Worm (Caenorhabditis elegans) whole organism, L4 larva: ENCODE results near the gene col-71.

Source experiments
- D1046.2 ChIP-seq: fragments of 200-800 bp; sonication (Bioruptor generic); IDR thresholded peaks from 2 replicates; pipeline ENCODE4 v1.3.6; 2022; ENCODE audit warnings: missing genetic modification characterization, missing compliant biosample characterization
- F10B5.3 ChIP-seq: sonication (generic microtip); optimal IDR thresholded peaks from 2 replicates; lab custom pipeline; 2016; ENCODE audit warnings: mild to moderate bottlenecking, missing genetic modification characterization, missing compliant biosample characterization
- F26F4.8 ChIP-seq: fragments of 200-800 bp; sonication (Bioruptor generic); conservative IDR thresholded peaks from 2 replicates; pipeline ENCODE4 v1.3.6; 2022; ENCODE audit warnings: missing genetic modification characterization, missing compliant biosample characterization
- F44E2.7 ChIP-seq: fragments of 200-800 bp; sonication (Bioruptor generic); IDR thresholded peaks from 2 replicates; pipeline ENCODE4 v2.1.2; 2022; ENCODE audit warnings: missing genetic modification characterization, missing compliant biosample characterization
- T26A8.4 ChIP-seq: fragments of 200-800 bp; sonication (Bioruptor generic); IDR thresholded peaks from 2 replicates; pipeline ENCODE4 v1.3.6; 2022; ENCODE audit warnings: missing genetic modification characterization, missing compliant biosample characterization
- Y105C5A.15 ChIP-seq: fragments of 200-800 bp; sonication (Bioruptor generic); IDR thresholded peaks from 2 replicates; pipeline ENCODE4 v1.3.6; 2022; ENCODE audit warnings: missing genetic modification characterization, missing compliant biosample characterization
- Y48G9A.11 ChIP-seq: fragments of 200-800 bp; sonication (Bioruptor generic); IDR thresholded peaks from 2 replicates; pipeline ENCODE4 v1.3.6; 2022; ENCODE audit warnings: missing genetic modification reagents, missing genetic modification characterization, missing compliant biosample characterization
- Y75B8A.6 ChIP-seq: fragments of 200-800 bp; sonication (Bioruptor generic); IDR thresholded peaks from 2 replicates; pipeline ENCODE4 v1.3.6; 2022; ENCODE audit warnings: missing genetic modification reagents, missing genetic modification characterization, missing compliant biosample characterization
- ZK337.2 ChIP-seq: fragments of 200-800 bp; sonication (Bioruptor generic); IDR thresholded peaks from 2 replicates; pipeline ENCODE4 v1.3.6; 2022; ENCODE audit warnings: missing genetic modification reagents, missing genetic modification characterization, missing compliant biosample characterization
- aha-1 ChIP-seq: fragments of 150-350 bp; peaks from one replicate; lab custom pipeline; 2014; ENCODE audit warnings: missing biosample characterization, missing genetic modification characterization
- ama-1 ChIP-seq: fragments of 150-350 bp; optimal IDR thresholded peaks from 2 replicates; lab custom pipeline; 2014; ENCODE audit warnings: inconsistent platforms, mixed read lengths
- ceh-44 ChIP-seq: fragments of 200-800 bp; sonication (Bioruptor generic); IDR thresholded peaks from 2 replicates; pipeline ENCODE4 v1.3.6; 2022; ENCODE audit warnings: missing genetic modification reagents, missing genetic modification characterization, missing compliant biosample characterization
- ceh-82 ChIP-seq: sonication (generic microtip); optimal IDR thresholded peaks from 2 replicates; lab custom pipeline; 2017; ENCODE audit warnings: missing biosample characterization, missing genetic modification characterization
- ces-1 ChIP-seq: fragments of 150-350 bp; sonication (generic microtip); optimal IDR thresholded peaks from 4 replicates; lab custom pipeline; 2014; ENCODE audit warnings: missing biosample characterization, missing genetic modification reagents, missing genetic modification characterization
- daf-16 ChIP-seq, 3 experiments: sonication (generic microtip); optimal IDR thresholded peaks; 2 replicates each; lab custom pipeline; 2016 to 2017; ENCODE audit warnings: missing genetic modification characterization in 3 of 3, missing genetic modification reagents in 3 of 3, mild to moderate bottlenecking in 2 of 3, missing compliant biosample characterization in 2 of 3, missing biosample characterization in 1 of 3, moderate library complexity in 1 of 3
- daf-19 ChIP-seq: fragments of 200-800 bp; sonication (Bioruptor generic); conservative IDR thresholded peaks from 2 replicates; pipeline ENCODE4 v1.3.6; 2022; ENCODE audit warnings: missing genetic modification characterization, missing compliant biosample characterization
- dmd-6 ChIP-seq: fragments of 200-800 bp; sonication (Bioruptor generic); IDR thresholded peaks from 2 replicates; pipeline ENCODE4 v1.3.6; 2022; ENCODE audit warnings: missing genetic modification reagents, missing genetic modification characterization, missing compliant biosample characterization
- dmd-9 ChIP-seq: fragments of 200-800 bp; sonication (Bioruptor generic); IDR thresholded peaks from 2 replicates; pipeline ENCODE4 v1.3.6; 2022; ENCODE audit warnings: missing genetic modification reagents, missing genetic modification characterization, missing compliant biosample characterization
- dpl-1 ChIP-seq: fragments of 150-350 bp; optimal IDR thresholded peaks from 2 replicates; lab custom pipeline; 2014; ENCODE audit warnings: missing biosample characterization, missing genetic modification reagents, missing genetic modification characterization
- dve-1 ChIP-seq: sonication (generic microtip); optimal IDR thresholded peaks from 2 replicates; lab custom pipeline; 2017; ENCODE audit warnings: antibody characterized with exemption, mild to moderate bottlenecking, missing genetic modification characterization, missing compliant biosample characterization; ENCODE audit not compliant: insufficient read depth
- fos-1 ChIP-seq: fragments of 150-350 bp; optimal IDR thresholded peaks from 2 replicates; lab custom pipeline; 2014; ENCODE audit warnings: missing biosample characterization, missing genetic modification characterization
- hlh-11 ChIP-seq: fragments of 200-800 bp; sonication (Bioruptor generic); optimal IDR thresholded peaks from 2 replicates; lab custom pipeline; 2018; ENCODE audit warnings: mild to moderate bottlenecking, missing genetic modification characterization, missing compliant biosample characterization
- jun-1 ChIP-seq: fragments of 150-350 bp; optimal IDR thresholded peaks from 2 replicates; lab custom pipeline; 2014; ENCODE audit warnings: missing biosample characterization, missing genetic modification reagents, missing genetic modification characterization
- lin-1 ChIP-seq: fragments of 200-800 bp; sonication (Bioruptor generic); IDR thresholded peaks from 2 replicates; pipeline ENCODE4 v1.3.6; 2022; ENCODE audit warnings: missing genetic modification reagents, missing genetic modification characterization, missing compliant biosample characterization
- lin-38 ChIP-seq: fragments of 200-800 bp; sonication (Bioruptor generic); IDR thresholded peaks from 2 replicates; pipeline ENCODE4 v1.3.6; 2022; ENCODE audit warnings: missing genetic modification reagents, missing genetic modification characterization, missing compliant biosample characterization
- lin-39 ChIP-seq: fragments of 150-350 bp; optimal IDR thresholded peaks from 2 replicates; lab custom pipeline; 2014; ENCODE audit warnings: missing biosample characterization, missing genetic modification reagents, missing genetic modification characterization
- madf-9 ChIP-seq: fragments of 200-800 bp; sonication (Bioruptor generic); conservative IDR thresholded peaks from 2 replicates; pipeline ENCODE4 v1.3.6; 2022; ENCODE audit warnings: missing genetic modification reagents, missing genetic modification characterization, missing compliant biosample characterization
- mdl-1 ChIP-seq, 2 experiments: fragments of 150-350 bp in 1 of 2; sonication (generic microtip) in 1 of 2; optimal IDR thresholded peaks; 2 replicates each; lab custom pipeline; 2014 to 2017; ENCODE audit warnings: missing biosample characterization in 2 of 2, missing genetic modification characterization in 2 of 2
- mep-1 ChIP-seq: fragments of 150-350 bp; sonication (generic microtip); optimal IDR thresholded peaks from 3 replicates; lab custom pipeline; 2014; ENCODE audit warnings: missing biosample characterization, missing genetic modification characterization
- mes-2 ChIP-seq: sonication (generic microtip); optimal IDR thresholded peaks from 2 replicates; lab custom pipeline; 2016; ENCODE audit warnings: missing genotype, mild to moderate bottlenecking, missing genetic modification characterization, missing compliant biosample characterization; ENCODE audit not compliant: poor library complexity, severe bottlenecking
- nhr-10 ChIP-seq: fragments of 150-350 bp; optimal IDR thresholded peaks from 2 replicates; lab custom pipeline; 2014; ENCODE audit warnings: missing biosample characterization, missing genetic modification characterization
- nhr-25 ChIP-seq: sonication (generic microtip); optimal IDR thresholded peaks from 2 replicates; lab custom pipeline; 2017; ENCODE audit warnings: missing genetic modification characterization, mild to moderate bottlenecking, missing compliant biosample characterization, antibody characterized with exemption, moderate library complexity, borderline replicate concordance; ENCODE audit not compliant: insufficient read depth
- nhr-6 ChIP-seq: fragments of 150-350 bp; optimal IDR thresholded peaks from 2 replicates; lab custom pipeline; 2014; ENCODE audit warnings: missing biosample characterization, missing genetic modification characterization
- nhr-77 ChIP-seq: fragments of 150-350 bp; optimal IDR thresholded peaks from 2 replicates; lab custom pipeline; 2014; ENCODE audit warnings: missing biosample characterization, missing genetic modification characterization
- php-3 ChIP-seq: fragments of 200-800 bp; sonication (Bioruptor generic); IDR thresholded peaks from 2 replicates; pipeline ENCODE4 v1.3.6; 2022; ENCODE audit warnings: missing genetic modification reagents, missing genetic modification characterization, missing compliant biosample characterization
- pqm-1 ChIP-seq: sonication (generic microtip); optimal IDR thresholded peaks from 2 replicates; lab custom pipeline; 2017; ENCODE audit warnings: missing biosample characterization, missing genetic modification characterization
- rbr-2 ChIP-seq: sonication (generic microtip); optimal IDR thresholded peaks from 2 replicates; lab custom pipeline; 2016; ENCODE audit warnings: missing genotype, missing genetic modification characterization, missing compliant biosample characterization
- sdz-12 ChIP-seq: fragments of 200-800 bp; sonication (Bioruptor generic); optimal IDR thresholded peaks from 2 replicates; lab custom pipeline; 2018; ENCODE audit warnings: mild to moderate bottlenecking, missing genetic modification characterization, missing compliant biosample characterization
- snpc-4 ChIP-seq: fragments of 150-350 bp; optimal IDR thresholded peaks from 2 replicates; lab custom pipeline; 2014; ENCODE audit warnings: missing biosample characterization, missing genetic modification characterization
- spr-3 ChIP-seq: fragments of 200-800 bp; sonication (Bioruptor generic); optimal IDR thresholded peaks from 2 replicates; lab custom pipeline; 2018; ENCODE audit warnings: mild to moderate bottlenecking, missing genetic modification characterization, missing compliant biosample characterization
- tra-1 ChIP-seq: fragments of 200-800 bp; sonication (Bioruptor generic); IDR thresholded peaks from 2 replicates; pipeline ENCODE4 v1.3.6; 2022; ENCODE audit warnings: missing genetic modification reagents, missing genetic modification characterization, missing compliant biosample characterization
- unc-130 ChIP-seq: sonication (generic microtip); optimal IDR thresholded peaks from 2 replicates; lab custom pipeline; 2016; ENCODE audit warnings: missing genetic modification reagents, missing genetic modification characterization, missing compliant biosample characterization
- unc-62 ChIP-seq, 3 experiments: fragments of 150-350 bp in 1 of 3; sonication (generic microtip); optimal IDR thresholded peaks in 2 of 3; peaks in 1 of 3; 1 replicate in 1 of 3; 2 replicates in 2 of 3; lab custom pipeline; 2014 to 2017; ENCODE audit warnings: missing biosample characterization in 3 of 3, missing genetic modification characterization in 3 of 3, missing genetic modification reagents in 3 of 3, missing genotype in 1 of 3
- ztf-11 ChIP-seq: fragments of 150-350 bp; optimal IDR thresholded peaks from 2 replicates; lab custom pipeline; 2014; ENCODE audit warnings: missing biosample characterization, missing genetic modification characterization
- ztf-7 ChIP-seq: fragments of 150-350 bp; optimal IDR thresholded peaks from 2 replicates; lab custom pipeline; 2014; ENCODE audit warnings: missing biosample characterization, missing genetic modification characterization

The col-71 gene

ce11 chrII:3502520-3503323 lies at the start of gene col-71, which contains the start of gene Y49F6B.2 (continued):
- TF ChIP-seq php-3 (0 out of 2 replicates have a peak, but pooled peaks have one; percentile 30), sdz-12 (GFP tag; lab: Kevin White, UChicago) (no peak), ZK337.2 (GFP tag; lab: Robert Waterston, UW) (peak; percentile 72), mdl-1 (tag; optimal IDR thresholded peaks at IDR 0.05; lab: Kevin White, UChicago) (no peak), nhr-6 (tag; lab: Kevin White, UChicago) (peak; percentile 45)

DNA sequence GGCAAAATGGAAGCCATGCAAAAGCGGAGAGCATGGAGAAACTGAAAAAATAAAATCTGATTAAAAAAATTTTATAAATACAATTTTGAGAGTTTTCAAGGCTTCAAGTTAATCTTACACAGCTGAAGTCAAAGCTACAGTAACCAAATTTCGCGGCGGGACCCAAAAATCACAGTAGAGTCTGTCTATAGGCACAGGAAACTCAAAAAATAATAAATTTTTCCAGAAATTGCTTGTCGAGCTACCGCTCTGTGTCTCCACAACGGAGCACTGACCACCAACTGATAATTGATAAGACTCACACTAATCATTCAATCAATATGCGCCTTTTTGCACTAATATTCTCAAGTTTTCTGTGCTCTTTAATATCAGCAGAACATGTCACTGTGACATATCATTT lies 48.0 kb upstream of the col-71 start, which contains the start of gene W10G11.19:
Gene W10G11.19 (plus strand): TSS at position 301 of the 400 bp plus-strand sequence.
- peak; percentile 13 for TF ChIP-seq pqm-1 (tag; lab: Kevin White, UChicago)
- TF ChIP-seq dmd-6 (GFP tag; lab: Robert Waterston, UW): peak; percentile 21; the same call in 1 of the 2 replicates
- TF ChIP-seq ztf-11 (tag; lab: Kevin White, UChicago): no peak
- no peak for TF ChIP-seq daf-16 (GFP tag; optimal IDR thresholded peaks at IDR 0.05; lab: Kevin White, UChicago)
- TF ChIP-seq daf-16 (tag; optimal IDR thresholded peaks at IDR 0.05; lab: Kevin White, UChicago): peak; percentile 28
- TF ChIP-seq hlh-11 (tag; lab: Kevin White, UChicago): peak; percentile 18
- peak in 1 of 2 experiments; percentile 7 for TF ChIP-seq unc-62 (GFP tag; optimal IDR thresholded peaks at IDR 0.05 in 1 of 2; lab: Kevin White, UChicago)
- no peak for TF ChIP-seq unc-62 (tag; optimal IDR thresholded peaks at IDR 0.05; lab: Kevin White, UChicago)

- TF ChIP-seq unc-130 (GFP tag; lab: Kevin White, UChicago): no peak
- no peak for TF ChIP-seq ama-1 (lab: Kevin White, UChicago)
- no peak for TF ChIP-seq ceh-44
- no peak for TF ChIP-seq lin-1
- TF ChIP-seq lin-39 (tag; lab: Kevin White, UChicago): no peak
- peak; percentile 42 for TF ChIP-seq rbr-2 (tag; lab: Kevin White, UChicago)
- no peak for TF ChIP-seq F44E2.7 (GFP tag; lab: Robert Waterston, UW)
- no peak for TF ChIP-seq ceh-82
- peak; percentile 8 for TF ChIP-seq dpl-1 (GFP tag; lab: Kevin White, UChicago)
- no peak for TF ChIP-seq Y75B8A.6 (GFP tag; lab: Robert Waterston, UW)
- TF ChIP-seq nhr-77 (tag; lab: Kevin White, UChicago): no peak
- no peak for TF ChIP-seq jun-1 (tag; lab: Kevin White, UChicago)
- TF ChIP-seq ztf-7 (tag; lab: Kevin White, UChicago): no peak
- no peak for TF ChIP-seq nhr-25 (tag; lab: Kevin White, UChicago)
- TF ChIP-seq F26F4.8 (GFP tag; lab: Robert Waterston, UW): no peak
- TF ChIP-seq daf-19 (GFP tag; lab: Robert Waterston, UW): no peak
- peak; percentile 37 for TF ChIP-seq mep-1 (tag; lab: Kevin White, UChicago)
- TF ChIP-seq madf-9 (GFP tag; lab: Robert Waterston, UW): no peak
- TF ChIP-seq Y48G9A.11 (GFP tag; lab: Robert Waterston, UW): no peak
- TF ChIP-seq T26A8.4 (GFP tag; lab: Robert Waterston, UW): no peak
- TF ChIP-seq D1046.2 (GFP tag; lab: Robert Waterston, UW): no peak
- TF ChIP-seq F10B5.3: no peak
- TF ChIP-seq dmd-9 (GFP tag; lab: Robert Waterston, UW): no peak
- no peak for TF ChIP-seq spr-3 (GFP tag; lab: Kevin White, UChicago)
- no peak for TF ChIP-seq ztf-11 (tag; lab: Kevin White, UChicago)
- no peak for TF ChIP-seq ces-1 (GFP tag; lab: Kevin White, UChicago)
- TF ChIP-seq tra-1 (GFP tag; lab: Robert Waterston, UW): no peak
- TF ChIP-seq mes-2: no peak
- TF ChIP-seq Y105C5A.15 (GFP tag; lab: Robert Waterston, UW): no peak
- TF ChIP-seq lin-38 (GFP tag; lab: Robert Waterston, UW): no peak
- no peak for TF ChIP-seq fos-1 (tag; lab: Kevin White, UChicago)
- no peak for TF ChIP-seq nhr-10 (tag; lab: Kevin White, UChicago)
- TF ChIP-seq snpc-4 (tag; lab: Kevin White, UChicago): no peak
- peak; percentile 33 for TF ChIP-seq dve-1
- TF ChIP-seq aha-1: peak; percentile 88
- no peak for TF ChIP-seq hlh-11 (tag; lab: Kevin White, UChicago)
Measured at ce11 chrII:3547282-3547681, 44.9 kb upstream of the col-71 start.
